Fruit fly (Drosophila melanogaster) whole organism, embryonic: ENCODE data around the gene glob3.

Experiments used
- CG10431 ChIP-seq: fragments of 200-800 bp; sonication (Bioruptor generic); optimal IDR thresholded peaks from 3 replicates; lab custom pipeline; 2018; ENCODE audit warnings: missing biosample characterization, mild to moderate bottlenecking, missing genetic modification characterization
- CG10959 ChIP-seq: fragments of 200-800 bp; sonication (Bioruptor generic); IDR thresholded peaks from 2 replicates; pipeline ENCODE4 v1.3.6; 2022; ENCODE audit warnings: missing biosample characterization, missing genetic modification characterization
- CG12769 ChIP-seq: fragments of 200-800 bp; sonication (Bioruptor generic); optimal IDR thresholded peaks from 2 replicates; lab custom pipeline; 2019; ENCODE audit warnings: missing biosample characterization, mild to moderate bottlenecking, missing genetic modification characterization, moderate library complexity
- CG14710 ChIP-seq: fragments of 200-800 bp; sonication (Bioruptor generic); optimal IDR thresholded peaks from 3 replicates; lab custom pipeline; 2019; ENCODE audit warnings: missing biosample characterization, mild to moderate bottlenecking, missing genetic modification characterization, moderate library complexity
- CG14860 ChIP-seq: fragments of 200-800 bp; sonication (Bioruptor generic); IDR thresholded peaks from 3 replicates; pipeline ENCODE4 v1.3.6; 2022; ENCODE audit warnings: missing biosample characterization, missing genetic modification characterization; ENCODE audit not compliant: partially characterized antibody
- CG16813 ChIP-seq: fragments of 200-800 bp; sonication (Bioruptor generic); IDR thresholded peaks from 3 replicates; pipeline ENCODE4 v1.3.6; 2022; ENCODE audit warnings: missing biosample characterization, missing genetic modification characterization; ENCODE audit not compliant: partially characterized antibody
- CG17385 ChIP-seq: fragments of 200-800 bp; sonication (Bioruptor generic); optimal IDR thresholded peaks from 3 replicates; lab custom pipeline; 2018; ENCODE audit warnings: missing biosample characterization, mild to moderate bottlenecking, missing genetic modification characterization
- CG18262 ChIP-seq: fragments of 200-800 bp; optimal IDR thresholded peaks from 3 replicates; lab custom pipeline; 2019; ENCODE audit warnings: missing biosample characterization, mild to moderate bottlenecking, missing genetic modification characterization, moderate library complexity
- CG18619 ChIP-seq: fragments of 200-800 bp; sonication (Bioruptor generic); optimal IDR thresholded peaks from 3 replicates; lab custom pipeline; 2017; ENCODE audit warnings: missing biosample characterization, mild to moderate bottlenecking, missing genetic modification characterization
- CG2120 ChIP-seq: fragments of 200-800 bp; sonication (Bioruptor generic); optimal IDR thresholded peaks from 3 replicates; lab custom pipeline; 2016; ENCODE audit warnings: missing biosample characterization, missing genetic modification characterization
- CG31365 ChIP-seq: fragments of 200-800 bp; sonication (Bioruptor generic); optimal IDR thresholded peaks from 2 replicates; lab custom pipeline; 2018; ENCODE audit warnings: missing biosample characterization, mild to moderate bottlenecking, missing genetic modification characterization
- CG34422 ChIP-seq: fragments of 200-800 bp; sonication (Bioruptor generic); IDR thresholded peaks from 3 replicates; pipeline ENCODE4 v1.3.6; 2022; ENCODE audit warnings: missing biosample characterization, missing genetic modification characterization
- CG3726 ChIP-seq: fragments of 200-800 bp; sonication (Bioruptor generic); IDR thresholded peaks from 3 replicates; pipeline ENCODE4, ENCODE4 v1.3.6; 2022; ENCODE audit warnings: missing biosample characterization, missing genetic modification characterization
- CG3838 ChIP-seq: fragments of 200-800 bp; sonication (Bioruptor generic); optimal IDR thresholded peaks from 3 replicates; lab custom pipeline; 2016; ENCODE audit warnings: missing biosample characterization, missing genetic modification characterization
- CG4282 ChIP-seq: fragments of 200-800 bp; sonication (Bioruptor generic); optimal IDR thresholded peaks from 2 replicates; lab custom pipeline; 2016; ENCODE audit warnings: missing biosample characterization, missing genetic modification characterization
- CG7271 ChIP-seq: fragments of 200-800 bp; sonication (Bioruptor generic); optimal IDR thresholded peaks from 2 replicates; lab custom pipeline; 2018; ENCODE audit warnings: missing biosample characterization, mild to moderate bottlenecking, missing genetic modification characterization, moderate library complexity
- CG8944 ChIP-seq: fragments of 200-800 bp; sonication (Bioruptor generic); optimal IDR thresholded peaks from 3 replicates; lab custom pipeline; 2016; ENCODE audit warnings: missing biosample characterization, missing genetic modification characterization
- CG9437 ChIP-seq: fragments of 200-800 bp; sonication (Bioruptor generic); optimal IDR thresholded peaks from 2 replicates; lab custom pipeline; 2018; ENCODE audit warnings: missing biosample characterization, mild to moderate bottlenecking, missing genetic modification characterization
- CG9727 ChIP-seq: fragments of 200-800 bp; sonication (Bioruptor generic); optimal IDR thresholded peaks from 3 replicates; lab custom pipeline; 2017; ENCODE audit warnings: missing biosample characterization, mild to moderate bottlenecking, missing genetic modification characterization
- CkIIα-i1 ChIP-seq: fragments of 200-800 bp; sonication (Bioruptor generic); IDR thresholded peaks from 2 replicates; pipeline ENCODE4 v1.3.6; 2022; ENCODE audit warnings: missing biosample characterization, missing genetic modification characterization
- Dll ChIP-seq: fragments of 200-800 bp; sonication (Bioruptor generic); IDR thresholded peaks from 4 replicates; pipeline ENCODE4 v1.3.6; 2022; ENCODE audit warnings: missing biosample characterization, missing genetic modification characterization; ENCODE audit not compliant: partially characterized antibody
- Eip74EF ChIP-seq, 2 experiments: fragments of 200-800 bp in 1 of 2; fragments of >200 bp in 1 of 2; sonication (Bioruptor generic) in 1 of 2; optimal IDR thresholded peaks; 2 replicates each; lab custom pipeline; 2017 to 2019; ENCODE audit warnings: missing biosample characterization in 2 of 2, missing genetic modification characterization in 2 of 2, mild to moderate bottlenecking in 1 of 2, moderate library complexity in 1 of 2
- Fer2 ChIP-seq: fragments of 200-800 bp; sonication (Bioruptor generic); optimal IDR thresholded peaks from 2 replicates; lab custom pipeline; 2018; ENCODE audit warnings: missing biosample characterization, mild to moderate bottlenecking, missing genetic modification characterization, moderate library complexity
- Gsc ChIP-seq: fragments of 200-800 bp; sonication (Bioruptor generic); IDR thresholded peaks from 2 replicates; pipeline ENCODE4 v1.3.6; 2022; ENCODE audit warnings: missing biosample characterization, missing genetic modification characterization
- Lim3 ChIP-seq: fragments of 200-800 bp; sonication (Bioruptor generic); IDR thresholded peaks from 2 replicates; pipeline ENCODE4 v1.3.6; 2022; ENCODE audit warnings: missing biosample characterization, missing genetic modification characterization
- Nf-YA ChIP-seq: fragments of 200-800 bp; sonication (Bioruptor generic); IDR thresholded peaks from 2 replicates; pipeline ENCODE4 v1.3.6; 2022; ENCODE audit warnings: missing biosample characterization, missing genetic modification characterization
- Sry-β ChIP-seq: fragments of 200-800 bp; sonication (Bioruptor generic); optimal IDR thresholded peaks from 2 replicates; lab custom pipeline; 2018; ENCODE audit warnings: missing biosample characterization, mild to moderate bottlenecking, missing genetic modification characterization, moderate library complexity
- Sry-δ ChIP-seq: fragments of 200-800 bp; sonication (Bioruptor generic); optimal IDR thresholded peaks from 2 replicates; lab custom pipeline; 2016; ENCODE audit warnings: missing biosample characterization, missing genetic modification characterization
- Usf ChIP-seq: fragments of 200-800 bp; sonication (Bioruptor generic); optimal IDR thresholded peaks from 2 replicates; lab custom pipeline; 2017; ENCODE audit warnings: missing genotype, missing biosample characterization, missing genetic modification characterization
- bowl ChIP-seq: fragments of 200-800 bp; sonication (Bioruptor generic); IDR thresholded peaks from 2 replicates; pipeline ENCODE4 v1.3.6; 2022; ENCODE audit warnings: missing biosample characterization, missing genetic modification characterization
- crp ChIP-seq, 2 experiments: fragments of 200-800 bp; sonication (Bioruptor generic); optimal IDR thresholded peaks; 2 replicates in 1 of 2; 3 replicates in 1 of 2; lab custom pipeline; 2017; ENCODE audit warnings: missing biosample characterization in 2 of 2, missing genetic modification characterization in 2 of 2, mild to moderate bottlenecking in 1 of 2, moderate library complexity in 1 of 2
- dpn ChIP-seq, 2 experiments: fragments of 200-800 bp; sonication (Bioruptor generic); optimal IDR thresholded peaks; 3 replicates each; lab custom pipeline; 2016; ENCODE audit warnings: missing biosample characterization in 2 of 2, missing genetic modification characterization in 2 of 2
- gcm2 ChIP-seq: fragments of 200-800 bp; sonication (Bioruptor generic); optimal IDR thresholded peaks from 2 replicates; lab custom pipeline; 2016; ENCODE audit warnings: missing biosample characterization, missing genetic modification characterization
- gt ChIP-seq: fragments of 200-800 bp; sonication (Bioruptor generic); IDR thresholded peaks from 2 replicates; pipeline ENCODE4 v1.3.6; 2022; ENCODE audit warnings: missing biosample characterization, missing genetic modification characterization
- ind ChIP-seq: fragments of 200-800 bp; sonication (Bioruptor generic); optimal IDR thresholded peaks from 3 replicates; lab custom pipeline; 2016; ENCODE audit warnings: missing biosample characterization, missing genetic modification characterization
- insv ChIP-seq, 2 experiments: fragments of 200-800 bp; sonication (Bioruptor generic); optimal IDR thresholded peaks; 3 replicates each; lab custom pipeline; 2016 to 2018; ENCODE audit warnings: missing biosample characterization in 2 of 2, missing genetic modification characterization in 2 of 2
- luna ChIP-seq: fragments of 200-800 bp; sonication (Bioruptor generic); optimal IDR thresholded peaks from 2 replicates; lab custom pipeline; 2016; ENCODE audit warnings: missing biosample characterization, missing genetic modification characterization
- nom ChIP-seq: fragments of 200-800 bp; sonication (Bioruptor generic); optimal IDR thresholded peaks from 2 replicates; lab custom pipeline; 2017; ENCODE audit warnings: missing biosample characterization, missing genetic modification characterization, mild to moderate bottlenecking, moderate library complexity, missing genetic modification reagents
- pho ChIP-seq: fragments of 200-800 bp; sonication (Bioruptor generic); optimal IDR thresholded peaks from 2 replicates; lab custom pipeline; 2016; ENCODE audit warnings: missing biosample characterization, missing genetic modification characterization
- sens-2 ChIP-seq: fragments of 200-800 bp; sonication (Bioruptor generic); IDR thresholded peaks from 2 replicates; pipeline ENCODE4 v1.3.6; 2022; ENCODE audit warnings: missing biosample characterization, missing genetic modification characterization
- seq ChIP-seq: fragments of 200-800 bp; sonication (Bioruptor generic); IDR thresholded peaks from 2 replicates; pipeline ENCODE4 v1.3.6; 2022; ENCODE audit warnings: missing biosample characterization, missing genetic modification characterization
- sim ChIP-seq: fragments of 200-800 bp; sonication (Bioruptor generic); IDR thresholded peaks from 2 replicates; pipeline ENCODE4 v1.3.6; 2022; ENCODE audit warnings: missing biosample characterization, missing genetic modification characterization
- ttk ChIP-seq: fragments of 200-800 bp; sonication (Bioruptor generic); IDR thresholded peaks from 2 replicates; pipeline ENCODE4 v2.1.2; 2022; ENCODE audit warnings: missing biosample characterization, missing genetic modification characterization
- tx ChIP-seq: fragments of 200-800 bp; sonication (Bioruptor generic); optimal IDR thresholded peaks from 2 replicates; lab custom pipeline; 2016; ENCODE audit warnings: missing biosample characterization, missing genetic modification characterization
- usp ChIP-seq: fragments of >200 bp; optimal IDR thresholded peaks from 2 replicates; lab custom pipeline; 2017; ENCODE audit warnings: missing biosample characterization, missing genetic modification characterization
- vfl ChIP-seq: fragments of 200-800 bp; sonication (Bioruptor generic); optimal IDR thresholded peaks from 2 replicates; lab custom pipeline; 2016; ENCODE audit warnings: missing biosample characterization, missing genetic modification characterization
- vnd ChIP-seq: fragments of 200-800 bp; sonication (Bioruptor generic); IDR thresholded peaks from 3 replicates; pipeline ENCODE4 v1.3.6; 2022; ENCODE audit warnings: missing biosample characterization, missing genetic modification characterization; ENCODE audit not compliant: partially characterized antibody
- vvl ChIP-seq: fragments of 200-800 bp; sonication (Bioruptor generic); IDR thresholded peaks from 2 replicates; pipeline ENCODE4 v1.3.6; 2022; ENCODE audit warnings: missing biosample characterization, missing genetic modification characterization
- wek ChIP-seq: fragments of 200-800 bp; sonication (Bioruptor generic); optimal IDR thresholded peaks from 3 replicates; lab custom pipeline; 2018; ENCODE audit warnings: missing biosample characterization, mild to moderate bottlenecking, missing genetic modification characterization, moderate library complexity
- yki ChIP-seq: fragments of >200 bp; optimal IDR thresholded peaks from 3 replicates; lab custom pipeline; 2018
- zen2 ChIP-seq: fragments of 200-800 bp; sonication (Bioruptor generic); IDR thresholded peaks from 3 replicates; pipeline ENCODE4 v1.3.6; 2022; ENCODE audit warnings: missing biosample characterization, missing genetic modification characterization; ENCODE audit not compliant: partially characterized antibody

glob3 gene

dm6 chr3R:5861218-5861902 lies 31.5 kb downstream of the glob3 start (continued):
- TF ChIP-seq CG12769 (tag; lab: Kevin White, UChicago): no peak
- no peak for TF ChIP-seq luna (GFP tag; lab: Kevin White, UChicago)
- TF ChIP-seq nom: no peak
- no peak for TF ChIP-seq Lim3 (GFP tag; lab: Robert Waterston, UW)
- TF ChIP-seq bowl: no peak
- TF ChIP-seq wek (GFP tag; lab: Kevin White, UChicago): no peak
- TF ChIP-seq gt (GFP tag; lab: Robert Waterston, UW): no peak
- no peak for TF ChIP-seq Fer2 (tag; lab: Kevin White, UChicago)
- TF ChIP-seq Eip74EF (GFP tag; optimal IDR thresholded peaks at IDR 0.05; lab: Kevin White, UChicago): no peak
- TF ChIP-seq vvl: no peak; the same call in 1 of the 2 replicates
- TF ChIP-seq CkIIα-i1: no peak
- TF ChIP-seq zen2 (GFP tag; lab: Robert Waterston, UW): no peak
- TF ChIP-seq Sry-δ (GFP tag; lab: Kevin White, UChicago): no peak
- TF ChIP-seq CG34422: no peak
- no peak for TF ChIP-seq CG4282
- TF ChIP-seq CG2120 (GFP tag; lab: Kevin White, UChicago): peak; percentile 74
- no peak for TF ChIP-seq Nf-YA (GFP tag; lab: Robert Waterston, UW)
- no peak for TF ChIP-seq CG16813 (GFP tag; lab: Robert Waterston, UW)
- TF ChIP-seq gcm2 (GFP tag; lab: Kevin White, UChicago): no peak
- TF ChIP-seq pho (GFP tag; lab: Kevin White, UChicago): peak; percentile 59
- TF ChIP-seq CG8944 (GFP tag; lab: Kevin White, UChicago): no peak
- no peak for TF ChIP-seq Gsc (GFP tag; lab: Robert Waterston, UW)
- no peak for TF ChIP-seq crp (GFP tag; optimal IDR thresholded peaks at IDR 0.05; lab: Kevin White, UChicago)
- no peak for TF ChIP-seq CG14710 (tag; lab: Kevin White, UChicago)
- TF ChIP-seq dpn (GFP tag; optimal IDR thresholded peaks at IDR 0.05; lab: Kevin White, UChicago): peak; percentile 16 to 47
- no peak for TF ChIP-seq CG10959 (GFP tag; lab: Robert Waterston, UW)
- no peak for TF ChIP-seq CG10431 (GFP tag; lab: Kevin White, UChicago)
- no peak for TF ChIP-seq CG17385
- TF ChIP-seq sens-2 (GFP tag; lab: Robert Waterston, UW): no peak
- no peak for TF ChIP-seq CG31365
- TF ChIP-seq CG18262 (tag; lab: Kevin White, UChicago): peak; percentile 37
- TF ChIP-seq tx (GFP tag; lab: Kevin White, UChicago): no peak
- no peak for TF ChIP-seq Dll (GFP tag; lab: Robert Waterston, UW)
- no peak for TF ChIP-seq Sry-β
- no peak for TF ChIP-seq sim (GFP tag; lab: Robert Waterston, UW)
- no peak for TF ChIP-seq seq (GFP tag; lab: Robert Waterston, UW)
- TF ChIP-seq CG14860 (GFP tag; lab: Robert Waterston, UW): no peak
- no peak for TF ChIP-seq insv (GFP tag; optimal IDR thresholded peaks at IDR 0.05; lab: Kevin White, UChicago)
- TF ChIP-seq CG9727: peak; percentile 56
- no peak for TF ChIP-seq vnd (GFP tag; lab: Robert Waterston, UW)
- peak; percentile 67 for TF ChIP-seq CG18619
- no peak for TF ChIP-seq CG7271 (tag; lab: Kevin White, UChicago)
- peak; percentile 48 for TF ChIP-seq Usf (GFP tag; lab: Kevin White, UChicago)
- no peak for TF ChIP-seq CG3726 (GFP tag; lab: Robert Waterston, UW)
- no peak for TF ChIP-seq yki (lab: Kevin White, UChicago)
- no peak for TF ChIP-seq CG3838
- TF ChIP-seq ttk (GFP tag; lab: Robert Waterston, UW): no peak
- TF ChIP-seq CG9437: peak; percentile 89
- no peak for TF ChIP-seq usp
- TF ChIP-seq ind (GFP tag; lab: Kevin White, UChicago): peak; percentile 44
- TF ChIP-seq vfl (GFP tag; lab: Kevin White, UChicago): peak; percentile 2
